Worm (Caenorhabditis elegans) whole organism, L3 larva: ENCODE results near the gene sup-10.

Experiments
- R02D3.7 ChIP-seq: fragments of 150-350 bp; optimal IDR thresholded peaks from 2 replicates; lab custom pipeline; 2014; ENCODE audit warnings: missing biosample characterization, missing genetic modification characterization
- ZK546.5 ChIP-seq: sonication (generic microtip); optimal IDR thresholded peaks from 2 replicates; lab custom pipeline; 2017; ENCODE audit warnings: missing biosample characterization, missing genetic modification characterization
- aly-2 ChIP-seq: fragments of 150-350 bp; optimal IDR thresholded peaks from 2 replicates; lab custom pipeline; 2014; ENCODE audit warnings: missing biosample characterization, missing genetic modification characterization
- ama-1 ChIP-seq: fragments of 150-350 bp; optimal IDR thresholded peaks from 2 replicates; lab custom pipeline; 2018
- ceh-16 ChIP-seq: sonication (generic microtip); optimal IDR thresholded peaks from 2 replicates; lab custom pipeline; 2017; ENCODE audit warnings: missing biosample characterization, missing genetic modification characterization
- ceh-28 ChIP-seq: fragments of 150-350 bp; optimal IDR thresholded peaks from 2 replicates; lab custom pipeline; 2014; ENCODE audit warnings: missing biosample characterization, missing genetic modification reagents, missing genetic modification characterization
- ceh-82 ChIP-seq: fragments of 150-350 bp; optimal IDR thresholded peaks from 2 replicates; lab custom pipeline; 2014; ENCODE audit warnings: missing biosample characterization, missing genetic modification characterization
- ceh-9 ChIP-seq: sonication (generic microtip); optimal IDR thresholded peaks from 2 replicates; lab custom pipeline; 2018; ENCODE audit warnings: missing biosample characterization, missing genetic modification characterization
- daf-12 ChIP-seq: fragments of 150-350 bp; optimal IDR thresholded peaks from 2 replicates; lab custom pipeline; 2014; ENCODE audit warnings: missing biosample characterization, missing genetic modification reagents, missing genetic modification characterization
- egl-27 ChIP-seq: sonication (generic microtip); optimal IDR thresholded peaks from 4 replicates; lab custom pipeline; 2017; ENCODE audit warnings: missing biosample characterization, missing genetic modification reagents, missing genetic modification characterization
- egl-5 ChIP-seq: fragments of 150-350 bp; optimal IDR thresholded peaks from 2 replicates; lab custom pipeline; 2017; ENCODE audit warnings: missing biosample characterization, missing genetic modification reagents, missing genetic modification characterization, inconsistent platforms
- elt-1 ChIP-seq: fragments of 150-350 bp; optimal IDR thresholded peaks from 2 replicates; lab custom pipeline; 2014; ENCODE audit warnings: missing biosample characterization, missing genetic modification characterization
- elt-2 ChIP-seq: sonication (generic microtip); optimal IDR thresholded peaks from 2 replicates; lab custom pipeline; 2016; ENCODE audit warnings: missing genetic modification reagents, mild to moderate bottlenecking, missing genetic modification characterization, missing compliant biosample characterization
- elt-3 ChIP-seq, 3 experiments: fragments of 150-350 bp in 1 of 3; sonication (generic microtip) in 2 of 3; optimal IDR thresholded peaks; 2 replicates in 2 of 3; 4 replicates in 1 of 3; lab custom pipeline; 2014 to 2017; ENCODE audit warnings: missing biosample characterization in 3 of 3, missing genetic modification characterization in 3 of 3
- eor-1 ChIP-seq, 2 experiments: fragments of 150-350 bp; optimal IDR thresholded peaks; 2 replicates each; lab custom pipeline; 2014 to 2018; ENCODE audit warnings: missing biosample characterization in 2 of 2, missing genetic modification characterization in 2 of 2
- fkh-10 ChIP-seq: sonication (generic microtip); optimal IDR thresholded peaks from 2 replicates; lab custom pipeline; 2017; ENCODE audit warnings: missing biosample characterization, missing genetic modification reagents, missing genetic modification characterization
- fkh-2 ChIP-seq: fragments of 150-350 bp; optimal IDR thresholded peaks from 2 replicates; lab custom pipeline; 2014; ENCODE audit warnings: missing biosample characterization, missing genetic modification reagents, missing genetic modification characterization
- fos-1 ChIP-seq: fragments of 150-350 bp; optimal IDR thresholded peaks from 2 replicates; lab custom pipeline; 2014; ENCODE audit warnings: missing biosample characterization, missing genetic modification characterization
- hmg-11 ChIP-seq: sonication (generic microtip); optimal IDR thresholded peaks from 2 replicates; lab custom pipeline; 2016; ENCODE audit warnings: missing genetic modification characterization, missing compliant biosample characterization
- jun-1 ChIP-seq: fragments of 150-350 bp; optimal IDR thresholded peaks from 2 replicates; lab custom pipeline; 2014; ENCODE audit warnings: missing biosample characterization, missing genetic modification reagents, missing genetic modification characterization
- lin-15B ChIP-seq: fragments of 150-350 bp; optimal IDR thresholded peaks from 2 replicates; lab custom pipeline; 2014; ENCODE audit warnings: missing biosample characterization, missing genetic modification characterization
- lin-39 ChIP-seq: fragments of 150-350 bp; optimal IDR thresholded peaks from 2 replicates; lab custom pipeline; 2018; ENCODE audit warnings: missing biosample characterization, missing genetic modification reagents, missing genetic modification characterization
- lsy-12 ChIP-seq: sonication (generic microtip); optimal IDR thresholded peaks from 2 replicates; lab custom pipeline; 2016; ENCODE audit warnings: mild to moderate bottlenecking, missing genetic modification characterization, missing compliant biosample characterization
- mdl-1 ChIP-seq: fragments of 150-350 bp; optimal IDR thresholded peaks from 2 replicates; lab custom pipeline; 2014; ENCODE audit warnings: missing biosample characterization, missing genetic modification characterization
- mml-1 ChIP-seq: fragments of 150-350 bp; sonication (generic microtip); optimal IDR thresholded peaks from 3 replicates; lab custom pipeline; 2014; ENCODE audit warnings: missing biosample characterization, missing genetic modification characterization
- nfya-1 ChIP-seq: sonication (generic microtip); optimal IDR thresholded peaks from 2 replicates; lab custom pipeline; 2017; ENCODE audit warnings: missing genetic modification characterization, mild to moderate bottlenecking, missing compliant biosample characterization, antibody characterized with exemption, moderate library complexity; ENCODE audit not compliant: insufficient read depth
- nhr-11 ChIP-seq: fragments of 150-350 bp; optimal IDR thresholded peaks from 2 replicates; lab custom pipeline; 2014; ENCODE audit warnings: missing biosample characterization, missing genetic modification characterization
- nhr-12 ChIP-seq: fragments of 150-350 bp; optimal IDR thresholded peaks from 2 replicates; lab custom pipeline; 2014; ENCODE audit warnings: missing biosample characterization, missing genetic modification characterization
- nhr-23 ChIP-seq: fragments of 150-350 bp; optimal IDR thresholded peaks from 2 replicates; lab custom pipeline; 2014; ENCODE audit warnings: missing biosample characterization, missing genetic modification reagents, missing genetic modification characterization
- nhr-237 ChIP-seq: fragments of 150-350 bp; optimal IDR thresholded peaks from 2 replicates; lab custom pipeline; 2014; ENCODE audit warnings: missing biosample characterization, missing genetic modification characterization
- nhr-25 ChIP-seq: sonication (generic microtip); optimal IDR thresholded peaks from 2 replicates; lab custom pipeline; 2017; ENCODE audit warnings: missing biosample characterization, missing genetic modification characterization
- nhr-28 ChIP-seq: fragments of 150-350 bp; optimal IDR thresholded peaks from 2 replicates; lab custom pipeline; 2014; ENCODE audit warnings: missing biosample characterization, missing genetic modification characterization
- nhr-43 ChIP-seq: sonication (generic microtip); optimal IDR thresholded peaks from 2 replicates; lab custom pipeline; 2016; ENCODE audit warnings: mild to moderate bottlenecking, missing genetic modification characterization, missing compliant biosample characterization; ENCODE audit not compliant: poor library complexity, severe bottlenecking
- nhr-67 ChIP-seq: fragments of 150-350 bp; optimal IDR thresholded peaks from 2 replicates; lab custom pipeline; 2014; ENCODE audit warnings: missing biosample characterization, missing genetic modification characterization
- nhr-76 ChIP-seq: fragments of 150-350 bp; sonication (generic microtip); optimal IDR thresholded peaks from 5 replicates; lab custom pipeline; 2014; ENCODE audit warnings: missing biosample characterization, missing genetic modification characterization
- nhr-77 ChIP-seq: fragments of 150-350 bp; optimal IDR thresholded peaks from 2 replicates; lab custom pipeline; 2014; ENCODE audit warnings: missing biosample characterization, missing genetic modification characterization
- pha-4 ChIP-seq: fragments of 150-350 bp; optimal IDR thresholded peaks from 2 replicates; lab custom pipeline; 2014; ENCODE audit warnings: missing biosample characterization, missing genetic modification reagents, missing genetic modification characterization
- pqm-1 ChIP-seq: fragments of 150-350 bp; optimal IDR thresholded peaks from 2 replicates; lab custom pipeline; 2017; ENCODE audit warnings: missing biosample characterization, missing genetic modification characterization, inconsistent platforms
- sea-2 ChIP-seq: fragments of 150-350 bp; sonication (generic microtip); optimal IDR thresholded peaks from 4 replicates; lab custom pipeline; 2014; ENCODE audit warnings: missing biosample characterization, missing genetic modification reagents, missing genetic modification characterization
- skn-1 ChIP-seq: fragments of 150-350 bp; optimal IDR thresholded peaks from 2 replicates; lab custom pipeline; 2014; ENCODE audit warnings: missing biosample characterization, missing genetic modification characterization
- snpc-4 ChIP-seq: fragments of 150-350 bp; optimal IDR thresholded peaks from 2 replicates; lab custom pipeline; 2014; ENCODE audit warnings: missing biosample characterization, missing genetic modification characterization
- tbx-2 ChIP-seq: sonication (generic microtip); optimal IDR thresholded peaks from 2 replicates; lab custom pipeline; 2016; ENCODE audit warnings: mild to moderate bottlenecking, missing genetic modification characterization, missing compliant biosample characterization
- unc-39 ChIP-seq: sonication (generic microtip); optimal IDR thresholded peaks from 4 replicates; lab custom pipeline; 2017; ENCODE audit warnings: missing biosample characterization, missing genetic modification characterization
- unc-62 ChIP-seq: fragments of 150-350 bp; sonication (generic microtip); optimal IDR thresholded peaks from 4 replicates; lab custom pipeline; 2014; ENCODE audit warnings: missing biosample characterization, missing genetic modification reagents, missing genetic modification characterization
- zag-1 ChIP-seq: fragments of 150-350 bp; optimal IDR thresholded peaks from 2 replicates; lab custom pipeline; 2014; ENCODE audit warnings: missing biosample characterization, missing genetic modification characterization
- ztf-11 ChIP-seq: fragments of 150-350 bp; optimal IDR thresholded peaks from 2 replicates; lab custom pipeline; 2014; ENCODE audit warnings: missing biosample characterization, missing genetic modification characterization
- ztf-4 ChIP-seq: fragments of 150-350 bp; optimal IDR thresholded peaks from 2 replicates; lab custom pipeline; 2014; ENCODE audit warnings: missing biosample characterization, missing genetic modification characterization

The sup-10 gene

DNA sequence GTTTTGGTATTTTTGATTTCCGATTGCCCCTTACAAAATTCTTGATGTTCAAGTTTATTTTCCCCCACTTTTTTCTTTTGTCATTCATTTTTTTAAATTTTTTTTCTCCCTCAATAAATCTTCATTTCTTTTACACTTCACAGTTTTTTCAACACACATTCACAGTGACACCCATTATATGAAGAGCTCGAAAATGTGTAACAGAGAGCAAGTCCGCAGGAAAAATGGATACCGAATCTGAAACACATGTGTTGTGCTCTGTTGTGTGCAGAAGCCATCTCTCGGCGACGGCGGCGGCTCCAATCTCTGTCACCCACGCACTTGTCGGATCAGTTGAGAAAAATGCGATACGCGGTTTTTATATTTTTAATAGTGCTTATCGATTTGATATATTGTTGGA is at the start of gene sup-10:
TSS of gene sup-10 (plus strand) at position 277 of the 400 bp plus-strand sequence.
- peak; percentile 1 for TF ChIP-seq nfya-1
- TF ChIP-seq fkh-2 (tag; lab: Kevin White, UChicago): no peak

DNA sequence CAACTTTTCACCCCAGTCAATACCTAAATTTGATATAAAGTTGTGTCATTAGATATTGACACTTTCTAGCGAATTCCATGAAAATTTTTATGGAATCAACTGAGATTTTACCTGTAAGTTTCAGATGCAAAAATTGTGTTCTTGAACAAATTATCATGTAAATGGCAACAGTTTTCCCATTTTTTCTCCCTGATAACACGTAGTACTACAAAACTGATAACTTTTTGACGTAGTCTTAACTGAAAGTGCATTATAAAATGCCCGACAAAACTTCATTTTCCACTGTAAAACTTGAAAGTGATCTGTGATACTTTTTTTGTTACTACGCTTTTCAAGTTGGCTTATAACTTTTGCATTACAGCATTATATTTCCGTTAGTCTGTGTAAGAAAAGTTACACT is 49.5 kb upstream of the sup-10 start:
- TF ChIP-seq elt-2 (tag; lab: Kevin White, UChicago): peak; percentile 64
- TF ChIP-seq ceh-9 (tag; lab: Kevin White, UChicago): no peak
- peak; percentile 28 for TF ChIP-seq pqm-1 (tag; lab: Kevin White, UChicago)

DNA sequence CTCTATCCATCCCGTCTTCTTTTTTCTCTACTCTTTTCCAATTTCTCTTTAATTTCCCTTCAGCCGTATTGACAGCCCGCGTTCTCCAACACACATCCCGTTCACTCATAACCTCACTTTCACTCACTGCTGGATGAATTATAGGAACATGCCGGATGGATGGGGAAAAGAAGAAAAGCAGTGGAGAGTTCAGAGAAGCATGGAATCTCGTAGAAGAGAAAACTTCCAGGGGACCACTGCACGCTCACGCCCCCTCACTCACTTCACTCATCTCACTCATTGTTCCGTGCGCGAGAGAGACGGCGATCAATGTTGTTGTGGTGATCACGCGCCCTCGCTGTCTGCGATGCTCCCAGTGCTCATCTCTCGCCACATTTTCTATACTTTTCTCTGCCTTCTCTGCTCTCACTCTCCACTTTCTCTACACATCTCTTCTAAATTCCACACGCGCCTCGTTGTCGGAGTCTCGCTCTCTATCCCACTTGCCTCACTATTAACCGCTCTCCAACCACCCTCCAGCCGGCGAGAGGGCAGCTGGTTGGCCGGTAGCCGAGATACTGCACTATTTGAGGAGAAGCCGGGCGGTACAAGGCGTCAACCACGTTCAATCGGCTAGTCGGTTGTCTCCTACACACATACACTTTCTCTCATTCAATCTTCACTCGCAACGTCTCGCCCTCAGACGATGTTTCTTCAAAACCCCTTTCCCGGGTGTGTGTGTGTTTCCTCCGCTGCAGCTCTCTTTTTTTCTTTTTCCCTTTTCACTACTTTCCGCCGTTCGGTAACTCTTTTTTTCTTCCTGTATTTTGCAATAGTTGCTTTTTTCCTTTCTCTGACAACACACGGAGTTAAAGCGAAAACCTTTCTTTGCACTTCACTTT is 48.2 kb upstream of the sup-10 start:
- no peak for TF ChIP-seq elt-1 (tag; lab: Kevin White, UChicago)
- peak; percentile 44 for TF ChIP-seq nhr-11 (tag; lab: Kevin White, UChicago)
- peak; percentile 80 for TF ChIP-seq egl-5 (tag; lab: Kevin White, UChicago)
- no peak for TF ChIP-seq nhr-76 (tag; lab: Kevin White, UChicago)
- peak; percentile 93 for TF ChIP-seq hmg-11 (tag; lab: Kevin White, UChicago)
- peak; percentile 89 for TF ChIP-seq unc-62
- TF ChIP-seq snpc-4 (tag; lab: Kevin White, UChicago): peak; percentile 62
- peak; percentile 19 for TF ChIP-seq lin-15B (tag; lab: Kevin White, UChicago)
- peak; percentile 81 for TF ChIP-seq nfya-1
- no peak for TF ChIP-seq fos-1
- TF ChIP-seq elt-3 (tag; optimal IDR thresholded peaks at IDR 0.05; lab: Kevin White, UChicago): peak in 1 of 3 experiments; percentile 51
- peak; percentile 84 for TF ChIP-seq pha-4 (tag; lab: Kevin White, UChicago)
- TF ChIP-seq aly-2 (tag; lab: Kevin White, UChicago): peak; percentile 13
- no peak for TF ChIP-seq ceh-9 (tag; lab: Kevin White, UChicago)
- TF ChIP-seq ZK546.5 (tag; lab: Kevin White, UChicago): no peak
- peak; percentile 27 for TF ChIP-seq R02D3.7
- peak; percentile 68 for TF ChIP-seq nhr-43 (tag; lab: Kevin White, UChicago)
- peak; percentile 83 for TF ChIP-seq lin-39 (tag; lab: Kevin White, UChicago)
- TF ChIP-seq daf-12: no peak
- peak; percentile 86 for TF ChIP-seq fkh-10 (GFP tag; lab: Kevin White, UChicago)
- peak; percentile 68 for TF ChIP-seq lsy-12 (tag; lab: Kevin White, UChicago)
- peak; percentile 66 for TF ChIP-seq nhr-23 (tag; lab: Kevin White, UChicago)
- peak; percentile 39 for TF ChIP-seq pqm-1 (tag; lab: Kevin White, UChicago)
- peak; percentile 87 for TF ChIP-seq jun-1 (tag; lab: Kevin White, UChicago)
- no peak for TF ChIP-seq fkh-2 (tag; lab: Kevin White, UChicago)
- TF ChIP-seq skn-1 (tag; lab: Kevin White, UChicago): peak; percentile 59
- no peak for TF ChIP-seq nhr-77
- TF ChIP-seq tbx-2 (tag; lab: Kevin White, UChicago): peak; percentile 85
- peak; percentile 77 for TF ChIP-seq ama-1
- peak; percentile 62 for TF ChIP-seq ztf-4
- TF ChIP-seq mdl-1 (tag; lab: Kevin White, UChicago): peak; percentile 90
- TF ChIP-seq sea-2: no peak
- TF ChIP-seq zag-1 (tag; lab: Kevin White, UChicago): peak; percentile 78
- TF ChIP-seq egl-27 (tag; lab: Kevin White, UChicago): peak; percentile 82
- no peak for TF ChIP-seq nhr-67 (tag; lab: Kevin White, UChicago)
- TF ChIP-seq ztf-11: no peak
- TF ChIP-seq eor-1 (tag; optimal IDR thresholded peaks at IDR 0.05; lab: Kevin White, UChicago): no peak
- TF ChIP-seq mml-1: no peak
- peak; percentile 89 for TF ChIP-seq ceh-28 (tag; lab: Kevin White, UChicago)
- no peak for TF ChIP-seq ceh-82 (tag; lab: Kevin White, UChicago)
- TF ChIP-seq elt-2 (tag; lab: Kevin White, UChicago): peak; percentile 84
- TF ChIP-seq nhr-28 (tag; lab: Kevin White, UChicago): no peak
- no peak for TF ChIP-seq nhr-12 (tag; lab: Kevin White, UChicago)
- TF ChIP-seq ceh-16 (tag; lab: Kevin White, UChicago): no peak
- no peak for TF ChIP-seq unc-39 (tag; lab: Kevin White, UChicago)
- TF ChIP-seq nhr-237: no peak
- TF ChIP-seq nhr-25: peak; percentile 79
